Fruit fly (Drosophila melanogaster) whole organism, embryonic: ENCODE measurements around the gene c12.2.

Source experiments
- Atf6 ChIP-seq: fragments of 200-800 bp; sonication (Bioruptor generic); IDR thresholded peaks from 2 replicates; pipeline ENCODE4 v1.3.6; 2022; ENCODE audit warnings: missing biosample characterization, missing genetic modification characterization
- CG10543 ChIP-seq: fragments of 200-800 bp; sonication (Bioruptor generic); optimal IDR thresholded peaks from 3 replicates; lab custom pipeline; 2017; ENCODE audit warnings: missing biosample characterization, mild to moderate bottlenecking, missing genetic modification characterization, moderate library complexity
- CG10565 ChIP-seq: fragments of 200-800 bp; sonication (Bioruptor generic); optimal IDR thresholded peaks from 3 replicates; lab custom pipeline; 2016; ENCODE audit warnings: missing biosample characterization, mild to moderate bottlenecking, missing genetic modification characterization
- CG10959 ChIP-seq: fragments of 200-800 bp; sonication (Bioruptor generic); IDR thresholded peaks from 2 replicates; pipeline ENCODE4 v1.3.6; 2022; ENCODE audit warnings: missing biosample characterization, missing genetic modification characterization
- CG11456 ChIP-seq: fragments of 200-800 bp; sonication (Bioruptor generic); IDR thresholded peaks from 3 replicates; pipeline ENCODE4 v1.3.6; 2022; ENCODE audit warnings: missing biosample characterization, missing genetic modification characterization
- CG12299 ChIP-seq: fragments of 200-800 bp; sonication (Bioruptor generic); optimal IDR thresholded peaks from 2 replicates; lab custom pipeline; 2018; ENCODE audit warnings: missing biosample characterization, mild to moderate bottlenecking, missing genetic modification characterization
- CG12659 ChIP-seq: fragments of 200-800 bp; sonication (Bioruptor generic); optimal IDR thresholded peaks from 3 replicates; lab custom pipeline; 2017; ENCODE audit warnings: mild to moderate bottlenecking, missing biosample characterization, missing genetic modification reagents, missing genetic modification characterization
- CG12769 ChIP-seq: fragments of 200-800 bp; sonication (Bioruptor generic); optimal IDR thresholded peaks from 2 replicates; lab custom pipeline; 2019; ENCODE audit warnings: missing biosample characterization, mild to moderate bottlenecking, missing genetic modification characterization, moderate library complexity
- CG13424 ChIP-seq: fragments of 200-800 bp; sonication (Bioruptor generic); optimal IDR thresholded peaks from 2 replicates; lab custom pipeline; 2019; ENCODE audit warnings: missing biosample characterization, mild to moderate bottlenecking, missing genetic modification characterization, moderate library complexity
- CG14965 ChIP-seq: fragments of 200-800 bp; sonication (Bioruptor generic); optimal IDR thresholded peaks from 2 replicates; lab custom pipeline; 2016; ENCODE audit warnings: missing biosample characterization, missing genetic modification characterization, borderline replicate concordance
- CG1529 ChIP-seq: fragments of 200-800 bp; sonication (Bioruptor generic); optimal IDR thresholded peaks from 3 replicates; lab custom pipeline; 2018; ENCODE audit warnings: missing biosample characterization, missing genetic modification characterization
- CG15696 ChIP-seq: fragments of 200-800 bp; sonication (Bioruptor generic); optimal IDR thresholded peaks from 2 replicates; lab custom pipeline; 2019; ENCODE audit warnings: missing biosample characterization, mild to moderate bottlenecking, missing genetic modification characterization, moderate library complexity
- CG17359 ChIP-seq: fragments of 200-800 bp; sonication (Bioruptor generic); optimal IDR thresholded peaks from 3 replicates; lab custom pipeline; 2018; ENCODE audit warnings: missing biosample characterization, mild to moderate bottlenecking, missing genetic modification characterization, moderate library complexity
- CG18619 ChIP-seq: fragments of 200-800 bp; sonication (Bioruptor generic); optimal IDR thresholded peaks from 3 replicates; lab custom pipeline; 2017; ENCODE audit warnings: missing biosample characterization, mild to moderate bottlenecking, missing genetic modification characterization
- CG18764 ChIP-seq: fragments of 200-800 bp; sonication (Bioruptor generic); optimal IDR thresholded peaks from 3 replicates; lab custom pipeline; 2016; ENCODE audit warnings: missing biosample characterization, missing genetic modification characterization
- CG3838 ChIP-seq: fragments of 200-800 bp; sonication (Bioruptor generic); optimal IDR thresholded peaks from 3 replicates; lab custom pipeline; 2016; ENCODE audit warnings: missing biosample characterization, missing genetic modification characterization
- CG3995 ChIP-seq: fragments of 200-800 bp; sonication (Bioruptor generic); optimal IDR thresholded peaks from 3 replicates; lab custom pipeline; 2016; ENCODE audit warnings: missing biosample characterization, missing genetic modification characterization
- CG4424 ChIP-seq: fragments of 200-800 bp; sonication (Bioruptor generic); optimal IDR thresholded peaks from 3 replicates; lab custom pipeline; 2016; ENCODE audit warnings: missing biosample characterization, missing genetic modification characterization
- CG4617 ChIP-seq: fragments of 200-800 bp; sonication (Bioruptor generic); optimal IDR thresholded peaks from 3 replicates; lab custom pipeline; 2016; ENCODE audit warnings: missing biosample characterization, missing genetic modification characterization, borderline replicate concordance
- CG5953 ChIP-seq: fragments of 200-800 bp; sonication (Bioruptor generic); IDR thresholded peaks from 2 replicates; pipeline ENCODE4 v1.3.6; 2022; ENCODE audit warnings: missing biosample characterization, missing genetic modification characterization
- CG6272 ChIP-seq: fragments of 200-800 bp; sonication (Bioruptor generic); IDR thresholded peaks from 2 replicates; pipeline ENCODE4 v1.3.6; 2022; ENCODE audit warnings: missing biosample characterization, missing genetic modification characterization
- CG6689 ChIP-seq: fragments of 200-800 bp; sonication (Bioruptor generic); IDR thresholded peaks from 2 replicates; pipeline ENCODE4 v1.3.6; 2022; ENCODE audit warnings: missing biosample characterization, missing genetic modification characterization
- CG6765 ChIP-seq: fragments of 200-800 bp; sonication (Bioruptor generic); optimal IDR thresholded peaks from 3 replicates; lab custom pipeline; 2017; ENCODE audit warnings: missing biosample characterization, mild to moderate bottlenecking, missing genetic modification characterization
- CG7357 ChIP-seq: fragments of 200-800 bp; sonication (Bioruptor generic); IDR thresholded peaks from 3 replicates; pipeline ENCODE4 v1.3.6; 2022; ENCODE audit warnings: missing biosample characterization, missing genetic modification characterization
- CTCF ChIP-seq: fragments of 200-800 bp; sonication (Bioruptor generic); optimal IDR thresholded peaks from 2 replicates; lab custom pipeline; 2017; ENCODE audit warnings: missing biosample characterization, mild to moderate bottlenecking, missing genetic modification characterization, moderate library complexity
- Deaf1 ChIP-seq: fragments of 200-800 bp; optimal IDR thresholded peaks from 3 replicates; lab custom pipeline; 2019; ENCODE audit warnings: missing biosample characterization, mild to moderate bottlenecking, missing genetic modification characterization, moderate library complexity
- ERR ChIP-seq: fragments of 200-800 bp; sonication (Bioruptor generic); optimal IDR thresholded peaks from 2 replicates; lab custom pipeline; 2016; ENCODE audit warnings: missing biosample characterization, missing genetic modification characterization
- Hr3 ChIP-seq: fragments of 200-800 bp; sonication (Bioruptor generic); optimal IDR thresholded peaks from 3 replicates; lab custom pipeline; 2016; ENCODE audit warnings: missing biosample characterization, missing genetic modification characterization
- Hr78 ChIP-seq, 2 experiments: fragments of 200-800 bp in 1 of 2; fragments of >200 bp in 1 of 2; sonication (Bioruptor generic) in 1 of 2; optimal IDR thresholded peaks; 2 replicates each; lab custom pipeline; 2017 to 2019; ENCODE audit warnings: missing biosample characterization in 2 of 2, missing genetic modification characterization in 2 of 2, mild to moderate bottlenecking in 1 of 2, moderate library complexity in 1 of 2
- NC2β ChIP-seq: fragments of 200-800 bp; sonication (Bioruptor generic); optimal IDR thresholded peaks from 2 replicates; lab custom pipeline; 2016; ENCODE audit warnings: missing biosample characterization, missing genetic modification characterization
- Poxn ChIP-seq: fragments of 200-800 bp; sonication (Bioruptor generic); IDR thresholded peaks from 2 replicates; pipeline ENCODE4 v1.3.6; 2022; ENCODE audit warnings: missing biosample characterization, missing genetic modification characterization
- Ravus ChIP-seq: fragments of 200-800 bp; sonication (Bioruptor generic); IDR thresholded peaks from 2 replicates; pipeline ENCODE4 v1.3.6; 2022; ENCODE audit warnings: missing biosample characterization, missing genetic modification characterization
- Sox102F ChIP-seq: fragments of 200-800 bp; sonication (Bioruptor generic); optimal IDR thresholded peaks from 2 replicates; lab custom pipeline; 2018; ENCODE audit warnings: missing biosample characterization, mild to moderate bottlenecking, missing genetic modification characterization, moderate library complexity
- Stat92E ChIP-seq, 3 experiments: fragments of >200 bp in 2 of 3; fragments of 200-800 bp in 1 of 3; sonication (Bioruptor generic) in 1 of 3; optimal IDR thresholded peaks; 2 replicates each; lab custom pipeline; 2017 to 2019; ENCODE audit warnings: missing biosample characterization in 3 of 3, missing genetic modification characterization in 3 of 3, mild to moderate bottlenecking in 1 of 3, moderate library complexity in 1 of 3
- abd-A ChIP-seq: fragments of 200-800 bp; sonication (Bioruptor generic); optimal IDR thresholded peaks from 3 replicates; lab custom pipeline; 2019; ENCODE audit warnings: missing biosample characterization, mild to moderate bottlenecking, missing genetic modification characterization, moderate library complexity
- ase ChIP-seq: fragments of 200-800 bp; sonication (Bioruptor generic); IDR thresholded peaks from 3 replicates; pipeline ENCODE4 v1.3.6; 2022; ENCODE audit warnings: missing biosample characterization, missing genetic modification characterization
- btn ChIP-seq: fragments of 200-800 bp; sonication (Bioruptor generic); optimal IDR thresholded peaks from 2 replicates; lab custom pipeline; 2016; ENCODE audit warnings: missing biosample characterization, missing genetic modification characterization
- crc ChIP-seq: fragments of 200-800 bp; sonication (Bioruptor generic); optimal IDR thresholded peaks from 2 replicates; lab custom pipeline; 2016; ENCODE audit warnings: missing biosample characterization, missing genetic modification characterization
- croc ChIP-seq: fragments of 200-800 bp; sonication (Bioruptor generic); conservative IDR thresholded peaks from 3 replicates; pipeline ENCODE4 v1.3.6; 2022; ENCODE audit warnings: missing biosample characterization, missing genetic modification characterization
- emc ChIP-seq: fragments of 200-800 bp; sonication (Bioruptor generic); optimal IDR thresholded peaks from 2 replicates; lab custom pipeline; 2016; ENCODE audit warnings: missing biosample characterization, missing genetic modification characterization
- ems ChIP-seq: fragments of 200-800 bp; sonication (Bioruptor generic); optimal IDR thresholded peaks from 3 replicates; lab custom pipeline; 2016; ENCODE audit warnings: missing biosample characterization, missing genetic modification characterization
- exex ChIP-seq: fragments of 200-800 bp; sonication (Bioruptor generic); optimal IDR thresholded peaks from 4 replicates; lab custom pipeline; 2018; ENCODE audit warnings: missing biosample characterization, mild to moderate bottlenecking, missing genetic modification characterization, moderate library complexity
- gce ChIP-seq: fragments of 200-800 bp; sonication (Bioruptor generic); IDR thresholded peaks from 3 replicates; pipeline ENCODE4 v1.3.6; 2022; ENCODE audit warnings: missing biosample characterization, missing genetic modification characterization
- gsb-n ChIP-seq: fragments of 200-800 bp; sonication (Bioruptor generic); optimal IDR thresholded peaks from 3 replicates; lab custom pipeline; 2018; ENCODE audit warnings: missing biosample characterization, mild to moderate bottlenecking, missing genetic modification characterization
- her ChIP-seq: fragments of 200-800 bp; sonication (Bioruptor generic); optimal IDR thresholded peaks from 2 replicates; lab custom pipeline; 2016; ENCODE audit warnings: missing biosample characterization, missing genetic modification characterization
- pita ChIP-seq: fragments of 200-800 bp; sonication (Bioruptor generic); optimal IDR thresholded peaks from 2 replicates; lab custom pipeline; 2017; ENCODE audit warnings: missing biosample characterization, mild to moderate bottlenecking, missing genetic modification characterization
- so ChIP-seq: fragments of 200-800 bp; sonication (Bioruptor generic); IDR thresholded peaks from 3 replicates; pipeline ENCODE4 v1.3.6; 2022; ENCODE audit warnings: missing biosample characterization, missing genetic modification characterization
- sr ChIP-seq: fragments of 200-800 bp; sonication (Bioruptor generic); IDR thresholded peaks from 3 replicates; pipeline ENCODE4 v1.3.6; 2022; ENCODE audit warnings: missing biosample characterization, missing genetic modification characterization
- tin ChIP-seq: fragments of 200-800 bp; sonication (Bioruptor generic); optimal IDR thresholded peaks from 3 replicates; lab custom pipeline; 2016; ENCODE audit warnings: missing biosample characterization, missing genetic modification characterization
- tna ChIP-seq: fragments of 200-800 bp; sonication (Bioruptor generic); IDR thresholded peaks from 2 replicates; pipeline ENCODE4 v1.3.6; 2022; ENCODE audit warnings: missing biosample characterization, missing genetic modification characterization; ENCODE audit not compliant: partially characterized antibody
- twi ChIP-seq: fragments of 200-800 bp; optimal IDR thresholded peaks from 2 replicates; lab custom pipeline; 2019; ENCODE audit warnings: missing biosample characterization, mild to moderate bottlenecking, missing genetic modification characterization, moderate library complexity
- unc-4 ChIP-seq: fragments of 200-800 bp; sonication (Bioruptor generic); IDR thresholded peaks from 2 replicates; pipeline ENCODE4 v1.3.6; 2022; ENCODE audit warnings: missing biosample characterization, missing genetic modification characterization; ENCODE audit not compliant: partially characterized antibody

The c12.2 gene

DNA sequence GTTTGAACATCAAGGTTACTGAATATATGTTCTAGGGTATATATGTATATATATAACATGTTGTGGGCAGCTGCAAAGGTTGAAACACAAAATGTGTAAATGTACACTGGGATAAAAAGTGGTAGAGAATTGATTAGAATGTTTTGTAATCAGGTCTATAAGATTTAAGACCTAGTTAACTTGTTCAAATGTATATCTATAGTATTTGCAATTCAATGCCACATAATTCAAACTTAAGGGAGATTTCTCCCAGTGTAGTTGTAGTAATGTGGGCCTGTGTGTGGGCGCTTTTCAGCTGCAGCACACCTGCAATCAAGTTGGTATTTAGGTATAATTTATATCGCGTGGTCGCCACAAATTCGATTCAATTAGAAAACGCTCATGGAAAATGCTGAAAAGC lies 30.1 kb downstream of the c12.2 start (continued):
- TF ChIP-seq ase: no peak
- no peak for TF ChIP-seq CG6765
- no peak for TF ChIP-seq pita
- TF ChIP-seq CG18764 (GFP tag; lab: Kevin White, UChicago): peak; percentile 9
- TF ChIP-seq unc-4 (GFP tag; lab: Robert Waterston, UW): no peak
- peak; percentile 77 for TF ChIP-seq Sox102F (GFP tag; lab: Kevin White, UChicago)
- TF ChIP-seq Atf6 (GFP tag; lab: Robert Waterston, UW): no peak
- no peak for TF ChIP-seq CG10543 (GFP tag; lab: Kevin White, UChicago)
- no peak for TF ChIP-seq croc (GFP tag; lab: Robert Waterston, UW)
- peak; percentile 20 for TF ChIP-seq NC2β (GFP tag; lab: Kevin White, UChicago)
- no peak for TF ChIP-seq gce (GFP tag; lab: Robert Waterston, UW)
- peak; percentile 20; the same call in 1 of the 2 replicates for TF ChIP-seq CG5953 (GFP tag; lab: Robert Waterston, UW)
- peak; percentile 72 for TF ChIP-seq CG17359 (tag; lab: Kevin White, UChicago)
- no peak for TF ChIP-seq ems
- TF ChIP-seq Poxn (GFP tag; lab: Robert Waterston, UW): no peak
- TF ChIP-seq Hr78 (GFP tag; optimal IDR thresholded peaks at IDR 0.05; lab: Kevin White, UChicago): no peak
- no peak for TF ChIP-seq exex (tag; lab: Kevin White, UChicago)
- TF ChIP-seq CG11456 (GFP tag; lab: Robert Waterston, UW): peak; percentile 53; the same call in 1 of the 3 replicates
- TF ChIP-seq tna (GFP tag; lab: Robert Waterston, UW): no peak
- TF ChIP-seq CG12659 (GFP tag; lab: Kevin White, UChicago): peak; percentile 28
- TF ChIP-seq so (GFP tag; lab: Robert Waterston, UW): no peak; the same call in 2 of the 3 replicates
- no peak for TF ChIP-seq ERR
- TF ChIP-seq CG10959 (GFP tag; lab: Robert Waterston, UW): no peak
- no peak for TF ChIP-seq CG14965 (GFP tag; lab: Kevin White, UChicago)
- no peak for TF ChIP-seq CTCF
- no peak for TF ChIP-seq emc (GFP tag; lab: Kevin White, UChicago)
- no peak for TF ChIP-seq CG3995 (GFP tag; lab: Kevin White, UChicago)
- no peak for TF ChIP-seq Stat92E (GFP tag; optimal IDR thresholded peaks at IDR 0.05; lab: Kevin White, UChicago)
- no peak for TF ChIP-seq her (GFP tag; lab: Kevin White, UChicago)
- TF ChIP-seq CG10565 (GFP tag; lab: Kevin White, UChicago): no peak
- TF ChIP-seq abd-A (tag; lab: Kevin White, UChicago): no peak
- peak; percentile 45 for TF ChIP-seq CG4424 (GFP tag; lab: Kevin White, UChicago)
- peak; percentile 32; the same call in 1 of the 2 replicates for TF ChIP-seq CG6272 (GFP tag; lab: Robert Waterston, UW)
- TF ChIP-seq CG3838 (GFP tag; lab: Kevin White, UChicago): no peak
- TF ChIP-seq Ravus: no peak
- peak; percentile 11 for TF ChIP-seq Deaf1 (tag; lab: Kevin White, UChicago)
- TF ChIP-seq CG7357: peak; percentile 31; the same call in 1 of the 3 replicates
- TF ChIP-seq btn (GFP tag; lab: Kevin White, UChicago): no peak
- peak; percentile 40 for TF ChIP-seq tin (GFP tag; lab: Kevin White, UChicago)
- TF ChIP-seq CG15696 (tag; lab: Kevin White, UChicago): no peak
- peak; percentile 0 for TF ChIP-seq gsb-n
- TF ChIP-seq CG12769 (tag; lab: Kevin White, UChicago): peak; percentile 64
- TF ChIP-seq CG13424 (tag; lab: Kevin White, UChicago): peak; percentile 59
- TF ChIP-seq twi (tag; lab: Kevin White, UChicago): no peak
- TF ChIP-seq CG12299: no peak
- TF ChIP-seq CG4617 (GFP tag; lab: Kevin White, UChicago): peak; percentile 17
- TF ChIP-seq CG18619: no peak
- TF ChIP-seq crc: no peak
- TF ChIP-seq CG6689 (GFP tag; lab: Robert Waterston, UW): peak; percentile 59
- TF ChIP-seq sr (GFP tag; lab: Robert Waterston, UW): 0 out of 3 replicates have a peak, but pooled peaks have one; percentile 55
- TF ChIP-seq Hr3 (GFP tag; lab: Kevin White, UChicago): peak; percentile 33
- no peak for TF ChIP-seq CG1529 (GFP tag; lab: Kevin White, UChicago)
